Fruit fly (Drosophila melanogaster) whole organism, prepupa: Measurements from ENCODE around the gene CG31068.

Experiments
- CG1621 ChIP-seq: fragments of 200-800 bp; sonication (Bioruptor generic); optimal IDR thresholded peaks from 3 replicates; lab custom pipeline; 2018; ENCODE audit warnings: missing biosample characterization, mild to moderate bottlenecking, missing genetic modification characterization
- CG7368 ChIP-seq: fragments of 200-800 bp; sonication (Bioruptor generic); optimal IDR thresholded peaks from 3 replicates; lab custom pipeline; 2016; ENCODE audit warnings: missing biosample characterization, missing genetic modification characterization
- CG9139 ChIP-seq: fragments of 200-800 bp; sonication (Bioruptor generic); optimal IDR thresholded peaks from 3 replicates; lab custom pipeline; 2017; ENCODE audit warnings: missing biosample characterization, mild to moderate bottlenecking, missing genetic modification characterization
- Eip78C ChIP-seq: fragments of 200-800 bp; sonication (Bioruptor generic); peaks from one replicate; lab custom pipeline; 2016; ENCODE audit warnings: missing biosample characterization, missing genetic modification characterization
- Gug ChIP-seq: fragments of 200-800 bp; sonication (Bioruptor generic); IDR thresholded peaks from 2 replicates; pipeline ENCODE4 v1.3.6; 2022; ENCODE audit warnings: missing biosample characterization, missing genetic modification characterization
- Met ChIP-seq: fragments of 200-800 bp; sonication (Bioruptor generic); optimal IDR thresholded peaks from 3 replicates; lab custom pipeline; 2016; ENCODE audit warnings: missing biosample characterization, missing genetic modification characterization
- fd85E ChIP-seq: fragments of 200-800 bp; sonication (Bioruptor generic); optimal IDR thresholded peaks from 3 replicates; lab custom pipeline; 2016; ENCODE audit warnings: missing biosample characterization, missing genetic modification characterization

dm6 chr3R:27253921-27254376 is 20.5 kb downstream of the CG31068 start:
- TF ChIP-seq CG7368 (no peak), fd85E (GFP tag; lab: Kevin White, UChicago) (no peak), Met (GFP tag; lab: Kevin White, UChicago) (no peak), Eip78C (GFP tag; lab: Kevin White, UChicago) (peak; percentile 42), CG1621 (no peak), CG9139 (GFP tag; lab: Kevin White, UChicago) (no peak), Gug (no peak)
